Worm (Caenorhabditis elegans) whole organism, early embryonic: Measurements from ENCODE around the gene egl-45.

Source experiments
- B0310.2 ChIP-seq: sonication (generic microtip); optimal IDR thresholded peaks from 2 replicates; lab custom pipeline; 2016; ENCODE audit warnings: mild to moderate bottlenecking, missing genetic modification characterization, missing compliant biosample characterization
- F13C5.2 ChIP-seq: sonication (generic microtip); optimal IDR thresholded peaks from 2 replicates; lab custom pipeline; 2017; ENCODE audit warnings: mild to moderate bottlenecking, missing genetic modification characterization, inconsistent platforms, missing compliant biosample characterization
- aly-1 ChIP-seq: sonication (generic microtip); optimal IDR thresholded peaks from 2 replicates; lab custom pipeline; 2016; ENCODE audit warnings: missing genetic modification characterization, missing compliant biosample characterization
- ama-1 ChIP-seq: fragments of 150-350 bp; optimal IDR thresholded peaks from 2 replicates; lab custom pipeline; 2014
- ceh-13 ChIP-seq: fragments of 200-800 bp; sonication (Bioruptor generic); optimal IDR thresholded peaks from 2 replicates; lab custom pipeline; 2018; ENCODE audit warnings: mild to moderate bottlenecking, missing genetic modification characterization, missing compliant biosample characterization
- ceh-36 ChIP-seq: sonication (generic microtip); optimal IDR thresholded peaks from 2 replicates; lab custom pipeline; 2016; ENCODE audit warnings: missing genetic modification characterization, inconsistent platforms, missing compliant biosample characterization
- ets-7 ChIP-seq: sonication (generic microtip); optimal IDR thresholded peaks from 2 replicates; lab custom pipeline; 2016; ENCODE audit warnings: missing genotype, missing genetic modification characterization, missing compliant biosample characterization
- flt-1 ChIP-seq: fragments of 200-800 bp; sonication (Bioruptor generic); IDR thresholded peaks from 2 replicates; pipeline ENCODE4 v1.3.6; 2022; ENCODE audit warnings: missing genetic modification characterization, missing compliant biosample characterization
- hmbx-1 ChIP-seq: sonication (generic microtip); optimal IDR thresholded peaks from 2 replicates; lab custom pipeline; 2016; ENCODE audit warnings: mild to moderate bottlenecking, missing genetic modification characterization, missing compliant biosample characterization
- hmg-4 ChIP-seq: fragments of 200-800 bp; sonication (Bioruptor generic); optimal IDR thresholded peaks from 2 replicates; lab custom pipeline; 2018; ENCODE audit warnings: mild to moderate bottlenecking, missing genetic modification characterization, missing compliant biosample characterization
- hnd-1 ChIP-seq: sonication (generic microtip); optimal IDR thresholded peaks from 2 replicates; lab custom pipeline; 2016; ENCODE audit warnings: missing genetic modification characterization, missing compliant biosample characterization
- pes-1 ChIP-seq: fragments of 200-800 bp; sonication (Bioruptor generic); IDR thresholded peaks from 2 replicates; pipeline ENCODE4 v1.3.6; 2022; ENCODE audit warnings: missing genetic modification reagents, missing genetic modification characterization, missing compliant biosample characterization
- scrt-1 ChIP-seq: fragments of 200-800 bp; sonication (Bioruptor generic); IDR thresholded peaks from 2 replicates; pipeline ENCODE4 v1.3.6; 2022; ENCODE audit warnings: missing genetic modification characterization, missing compliant biosample characterization
- sea-1 ChIP-seq: fragments of 200-800 bp; sonication (Bioruptor generic); conservative IDR thresholded peaks from 2 replicates; pipeline ENCODE4 v1.3.6; 2022; ENCODE audit warnings: missing genetic modification characterization, missing compliant biosample characterization
- tbx-11 ChIP-seq: fragments of 200-800 bp; sonication (Bioruptor generic); IDR thresholded peaks from 2 replicates; pipeline ENCODE4 v1.3.6; 2022; ENCODE audit warnings: missing genetic modification characterization, missing compliant biosample characterization
- tbx-37 ChIP-seq: fragments of 200-800 bp; sonication (Bioruptor generic); conservative IDR thresholded peaks from 2 replicates; pipeline ENCODE4 v1.3.6; 2022; ENCODE audit warnings: missing genetic modification reagents, missing genetic modification characterization, missing compliant biosample characterization
- tra-4 ChIP-seq: sonication (generic microtip); optimal IDR thresholded peaks from 2 replicates; lab custom pipeline; 2017; ENCODE audit warnings: missing genetic modification characterization, missing compliant biosample characterization

egl-45 gene

ce11 chrIII:7838907-7839642 is 10.6 kb upstream of the egl-45 start, which contains the start of gene ceh-23:
TSS of gene ceh-23 (plus strand) at chrIII:7839592.
- TF ChIP-seq ceh-36 (tag; lab: Kevin White, UChicago): no peak
- no peak for TF ChIP-seq B0310.2 (tag; lab: Kevin White, UChicago)
- no peak for TF ChIP-seq flt-1
- TF ChIP-seq pes-1 (GFP tag; lab: Robert Waterston, UW): no peak
- TF ChIP-seq hnd-1 (tag; lab: Kevin White, UChicago): no peak
- no peak for TF ChIP-seq ama-1
- TF ChIP-seq sea-1: no peak
- no peak for TF ChIP-seq scrt-1 (GFP tag; lab: Robert Waterston, UW)
- no peak for TF ChIP-seq hmg-4 (GFP tag; lab: Kevin White, UChicago)
- TF ChIP-seq tbx-37: no peak
- no peak for TF ChIP-seq tra-4 (tag; lab: Kevin White, UChicago)
- no peak for TF ChIP-seq hmbx-1
- TF ChIP-seq tbx-11 (GFP tag; lab: Robert Waterston, UW): no peak
- TF ChIP-seq ets-7: no peak
- TF ChIP-seq aly-1: no peak
- no peak for TF ChIP-seq F13C5.2 (tag; lab: Kevin White, UChicago)
- no peak for TF ChIP-seq ceh-13

ce11 chrIII:7837567-7837966 is 9.1 kb upstream of the egl-45 start:
- TF ChIP-seq tbx-11 (GFP tag; lab: Robert Waterston, UW) (no peak), tra-4 (tag; lab: Kevin White, UChicago) (no peak), flt-1 (no peak), aly-1 (no peak), B0310.2 (tag; lab: Kevin White, UChicago) (no peak)

- no peak for TF ChIP-seq ceh-36 (tag; lab: Kevin White, UChicago)
- no peak for TF ChIP-seq flt-1
- no peak for TF ChIP-seq pes-1 (GFP tag; lab: Robert Waterston, UW)
- TF ChIP-seq aly-1: no peak
- no peak for TF ChIP-seq B0310.2 (tag; lab: Kevin White, UChicago)
- no peak for TF ChIP-seq hmbx-1
- no peak for TF ChIP-seq scrt-1 (GFP tag; lab: Robert Waterston, UW)
- TF ChIP-seq tra-4 (tag; lab: Kevin White, UChicago): no peak
- TF ChIP-seq tbx-37: no peak
- no peak for TF ChIP-seq hmg-4 (GFP tag; lab: Kevin White, UChicago)
- no peak for TF ChIP-seq hnd-1 (tag; lab: Kevin White, UChicago)
- no peak for TF ChIP-seq ama-1
- no peak for TF ChIP-seq F13C5.2 (tag; lab: Kevin White, UChicago)
- no peak for TF ChIP-seq sea-1
- TF ChIP-seq tbx-11 (GFP tag; lab: Robert Waterston, UW): no peak
- no peak for TF ChIP-seq ceh-13
- TF ChIP-seq ets-7: no peak
Measured at ce11 chrIII:7835684-7836083, 7.3 kb upstream of the egl-45 start.

ce11 chrIII:7834848-7835247 is 6.4 kb upstream of the egl-45 start:
- TF ChIP-seq hnd-1 (tag; lab: Kevin White, UChicago) (no peak), ama-1 (no peak), ets-7 (no peak), tra-4 (tag; lab: Kevin White, UChicago) (no peak), aly-1 (no peak)

- TF ChIP-seq sea-1 (no peak), hmbx-1 (no peak), F13C5.2 (tag; lab: Kevin White, UChicago) (no peak), tra-4 (tag; lab: Kevin White, UChicago) (no peak), tbx-37 (no peak), pes-1 (GFP tag; lab: Robert Waterston, UW) (no peak), scrt-1 (GFP tag; lab: Robert Waterston, UW) (no peak), ceh-36 (tag; lab: Kevin White, UChicago) (no peak), tbx-11 (GFP tag; lab: Robert Waterston, UW) (no peak), ceh-13 (no peak), ets-7 (no peak), hnd-1 (tag; lab: Kevin White, UChicago) (no peak), B0310.2 (tag; lab: Kevin White, UChicago) (no peak)
Measured at ce11 chrIII:7832473-7832872, 4.0 kb upstream of the egl-45 start.

ce11 chrIII:7824041-7824440 is 4.4 kb downstream of the egl-45 start:
- no peak for TF ChIP-seq flt-1
- no peak for TF ChIP-seq tbx-37
- no peak for TF ChIP-seq ceh-36 (tag; lab: Kevin White, UChicago)
- TF ChIP-seq tbx-11 (GFP tag; lab: Robert Waterston, UW): no peak
- TF ChIP-seq ceh-13: no peak
- TF ChIP-seq hmbx-1: no peak
- no peak for TF ChIP-seq pes-1 (GFP tag; lab: Robert Waterston, UW)
- TF ChIP-seq ama-1: no peak
- no peak for TF ChIP-seq B0310.2 (tag; lab: Kevin White, UChicago)
- TF ChIP-seq aly-1: no peak
- no peak for TF ChIP-seq scrt-1 (GFP tag; lab: Robert Waterston, UW)
- TF ChIP-seq hnd-1 (tag; lab: Kevin White, UChicago): no peak

ce11 chrIII:7823285-7823684 is 5.1 kb downstream of the egl-45 start:
- TF ChIP-seq hmbx-1 (no peak), pes-1 (GFP tag; lab: Robert Waterston, UW) (no peak), ama-1 (no peak), ceh-13 (no peak), hnd-1 (tag; lab: Kevin White, UChicago) (no peak), F13C5.2 (tag; lab: Kevin White, UChicago) (no peak), tbx-37 (no peak), tbx-11 (GFP tag; lab: Robert Waterston, UW) (no peak), hmg-4 (GFP tag; lab: Kevin White, UChicago) (no peak), tra-4 (tag; lab: Kevin White, UChicago) (no peak), B0310.2 (tag; lab: Kevin White, UChicago) (no peak), flt-1 (no peak), scrt-1 (GFP tag; lab: Robert Waterston, UW) (no peak), aly-1 (no peak), ets-7 (no peak), ceh-36 (tag; lab: Kevin White, UChicago) (no peak), sea-1 (no peak)
